Fruit fly (Drosophila melanogaster): ENCODE data around the gene CG18622.

- peak; percentile 88 for TF ChIP-seq Sox15 (GFP tag; optimal IDR thresholded peaks at IDR 0.05)
- TF ChIP-seq CG16779 (tag; optimal IDR thresholded peaks at IDR 0.05): peak; percentile 83
- TF ChIP-seq CG6163 (GFP tag; IDR thresholded peaks at IDR 0.05): peak; percentile 96
- TF ChIP-seq Eip93F (GFP tag; optimal IDR thresholded peaks at IDR 0.05): peak; percentile 68
- TF ChIP-seq Smox (GFP tag; optimal IDR thresholded peaks at IDR 0.05): peak; percentile 87
- TF ChIP-seq CG9139 (GFP tag; optimal IDR thresholded peaks at IDR 0.05): peak; percentile 60
- peak; percentile 88 for TF ChIP-seq Sox102F (GFP tag; optimal IDR thresholded peaks at IDR 0.05)
- peak; percentile 20 for TF ChIP-seq fd85E (GFP tag; optimal IDR thresholded peaks at IDR 0.05)
- peak; percentile 95 for TF ChIP-seq Hr4 (GFP tag; optimal IDR thresholded peaks at IDR 0.05)
These were observed 1.1 kb downstream of the CG18622 start for dm6 chr3R:16986181-16987074.

Data from whole organism, prepupa.